Worm (Caenorhabditis elegans) whole organism, late embryonic: ENCODE data around the gene lron-3.
A peak's percentile ranks its signal among the peaks of the same experiment; 100 is the strongest.

Source experiments
- C08G9.2 ChIP-seq: sonication (generic microtip); optimal IDR thresholded peaks from 2 replicates; lab custom pipeline; 2016; ENCODE audit warnings: mild to moderate bottlenecking, missing genetic modification characterization, moderate library complexity, missing compliant biosample characterization
- K02D7.2 ChIP-seq: sonication (generic microtip); optimal IDR thresholded peaks from 2 replicates; lab custom pipeline; 2017; ENCODE audit warnings: mild to moderate bottlenecking, missing genetic modification characterization, missing compliant biosample characterization
- T23F11.4 ChIP-seq: fragments of 200-800 bp; sonication (Bioruptor generic); optimal IDR thresholded peaks from 2 replicates; lab custom pipeline; 2018; ENCODE audit warnings: mild to moderate bottlenecking, missing genetic modification characterization, missing compliant biosample characterization
- Y22D7AL.16 ChIP-seq: sonication (generic microtip); optimal IDR thresholded peaks from 2 replicates; lab custom pipeline; 2016; ENCODE audit warnings: missing genetic modification characterization, missing compliant biosample characterization
- ahr-1 ChIP-seq: sonication (generic microtip); optimal IDR thresholded peaks from 2 replicates; lab custom pipeline; 2016; ENCODE audit warnings: missing genetic modification characterization, missing compliant biosample characterization
- ama-1 ChIP-seq: fragments of 150-350 bp; optimal IDR thresholded peaks from 2 replicates; lab custom pipeline; 2014
- ceh-14 ChIP-seq: sonication (generic microtip); optimal IDR thresholded peaks from 2 replicates; lab custom pipeline; 2016; ENCODE audit warnings: missing genotype, missing genetic modification characterization, missing compliant biosample characterization
- ceh-18 ChIP-seq: sonication (generic microtip); optimal IDR thresholded peaks from 2 replicates; lab custom pipeline; 2016; ENCODE audit warnings: missing genetic modification characterization, missing compliant biosample characterization
- ceh-19 ChIP-seq: fragments of 200-800 bp; sonication (Bioruptor generic); optimal IDR thresholded peaks from 2 replicates; lab custom pipeline; 2018; ENCODE audit warnings: mild to moderate bottlenecking, missing genetic modification characterization, missing compliant biosample characterization
- ceh-22 ChIP-seq: sonication (generic microtip); optimal IDR thresholded peaks from 2 replicates; lab custom pipeline; 2017; ENCODE audit warnings: missing biosample characterization, missing genetic modification characterization
- ceh-34 ChIP-seq: sonication (generic microtip); optimal IDR thresholded peaks from 2 replicates; lab custom pipeline; 2016; ENCODE audit warnings: mild to moderate bottlenecking, missing genetic modification characterization, missing compliant biosample characterization
- ceh-48 ChIP-seq: sonication (generic microtip); optimal IDR thresholded peaks from 2 replicates; lab custom pipeline; 2016; ENCODE audit warnings: missing genetic modification characterization, inconsistent platforms, missing compliant biosample characterization
- ceh-6 ChIP-seq: fragments of 200-800 bp; sonication (Bioruptor generic); optimal IDR thresholded peaks from 2 replicates; lab custom pipeline; 2018; ENCODE audit warnings: mild to moderate bottlenecking, missing genetic modification characterization, missing compliant biosample characterization
- dmd-4 ChIP-seq: sonication (generic microtip); optimal IDR thresholded peaks from 2 replicates; lab custom pipeline; 2016; ENCODE audit warnings: borderline replicate concordance, missing genetic modification characterization, missing compliant biosample characterization
- dve-1 ChIP-seq: sonication (generic microtip); optimal IDR thresholded peaks from 2 replicates; lab custom pipeline; 2017; ENCODE audit warnings: antibody characterized with exemption, mild to moderate bottlenecking, missing genetic modification characterization, missing compliant biosample characterization
- ets-4 ChIP-seq: sonication (generic microtip); optimal IDR thresholded peaks from 2 replicates; lab custom pipeline; 2016; ENCODE audit warnings: missing genetic modification characterization, missing compliant biosample characterization
- fax-1 ChIP-seq: sonication (generic microtip); optimal IDR thresholded peaks from 2 replicates; lab custom pipeline; 2016; ENCODE audit warnings: missing genotype, missing genetic modification characterization, missing compliant biosample characterization
- gmeb-2 ChIP-seq: sonication (generic microtip); optimal IDR thresholded peaks from 2 replicates; lab custom pipeline; 2016; ENCODE audit warnings: missing genetic modification characterization, inconsistent platforms, missing compliant biosample characterization
- hlh-13 ChIP-seq: fragments of 200-800 bp; sonication (Bioruptor generic); optimal IDR thresholded peaks from 2 replicates; lab custom pipeline; 2018; ENCODE audit warnings: mild to moderate bottlenecking, missing genetic modification characterization, missing compliant biosample characterization
- hlh-15 ChIP-seq: sonication (generic microtip); optimal IDR thresholded peaks from 2 replicates; lab custom pipeline; 2016; ENCODE audit warnings: missing genetic modification characterization, missing compliant biosample characterization
- hlh-30 ChIP-seq: sonication (generic microtip); optimal IDR thresholded peaks from 2 replicates; lab custom pipeline; 2017; ENCODE audit warnings: antibody characterized with exemption, missing genetic modification characterization, missing compliant biosample characterization; ENCODE audit not compliant: insufficient read depth
- hlh-6 ChIP-seq: sonication (generic microtip); optimal IDR thresholded peaks from 2 replicates; lab custom pipeline; 2016; ENCODE audit warnings: missing genotype, missing genetic modification characterization, missing compliant biosample characterization
- mec-3 ChIP-seq: sonication (generic microtip); optimal IDR thresholded peaks from 2 replicates; lab custom pipeline; 2016; ENCODE audit warnings: borderline replicate concordance, missing genetic modification characterization, missing compliant biosample characterization
- npax-4 ChIP-seq: sonication (generic microtip); optimal IDR thresholded peaks from 2 replicates; lab custom pipeline; 2016; ENCODE audit warnings: missing genetic modification characterization, missing compliant biosample characterization
- pag-3 ChIP-seq: sonication (generic microtip); optimal IDR thresholded peaks from 2 replicates; lab custom pipeline; 2016; ENCODE audit warnings: missing compliant biosample characterization, missing genetic modification characterization, borderline replicate concordance
- pha-4 ChIP-seq: fragments of 150-350 bp; optimal IDR thresholded peaks from 2 replicates; lab custom pipeline; 2018; ENCODE audit warnings: missing biosample characterization, missing genetic modification reagents, missing genetic modification characterization
- pqm-1 ChIP-seq: sonication (generic microtip); optimal IDR thresholded peaks from 2 replicates; lab custom pipeline; 2016; ENCODE audit warnings: missing genetic modification characterization, missing compliant biosample characterization
- pros-1 ChIP-seq: fragments of 150-350 bp; optimal IDR thresholded peaks from 2 replicates; lab custom pipeline; 2014; ENCODE audit warnings: missing biosample characterization, missing genetic modification reagents, missing genetic modification characterization
- ref-2 ChIP-seq: sonication (generic microtip); optimal IDR thresholded peaks from 2 replicates; lab custom pipeline; 2016; ENCODE audit warnings: missing genetic modification characterization, missing compliant biosample characterization
- sdc-2 ChIP-seq: sonication (generic microtip); optimal IDR thresholded peaks from 2 replicates; lab custom pipeline; 2016; ENCODE audit warnings: missing genotype, missing genetic modification characterization, missing compliant biosample characterization
- sox-2 ChIP-seq: fragments of 200-800 bp; sonication (Bioruptor generic); IDR thresholded peaks from 2 replicates; pipeline ENCODE4 v1.3.6; 2022; ENCODE audit warnings: missing genetic modification reagents, missing genetic modification characterization, missing compliant biosample characterization
- unc-3 ChIP-seq, 2 experiments: fragments of 200-800 bp in 1 of 2; sonication (Bioruptor generic) in 1 of 2; sonication (generic microtip) in 1 of 2; conservative IDR thresholded peaks in 1 of 2; optimal IDR thresholded peaks in 1 of 2; 2 replicates each; pipeline versions ENCODE4 v1.3.6 to Lab custom; 2016 to 2022; ENCODE audit warnings: missing compliant biosample characterization in 2 of 2, missing genetic modification characterization in 2 of 2, missing genetic modification reagents in 1 of 2
- unc-42 ChIP-seq: sonication (generic microtip); optimal IDR thresholded peaks from 2 replicates; lab custom pipeline; 2016; ENCODE audit warnings: missing genotype, missing genetic modification characterization, missing compliant biosample characterization
- zip-5 ChIP-seq: sonication (generic microtip); optimal IDR thresholded peaks from 2 replicates; lab custom pipeline; 2016; ENCODE audit warnings: missing genetic modification characterization, missing compliant biosample characterization

The lron-3 gene

ce11 chrX:15552024-15552769 is 5.6 kb downstream of the lron-3 start:
- TF ChIP-seq Y22D7AL.16 (tag; lab: Kevin White, UChicago): no peak
- TF ChIP-seq ets-4 (tag; lab: Kevin White, UChicago): no peak
- no peak for TF ChIP-seq hlh-13
- TF ChIP-seq unc-42 (tag; lab: Kevin White, UChicago): peak; percentile 83
- TF ChIP-seq hlh-30: no peak
- TF ChIP-seq mec-3 (tag; lab: Kevin White, UChicago): no peak
- no peak for TF ChIP-seq dmd-4 (tag; lab: Kevin White, UChicago)
- TF ChIP-seq fax-1 (tag; lab: Kevin White, UChicago): no peak
- TF ChIP-seq, all 69 proteins: peak for 1

- TF ChIP-seq T23F11.4 (GFP tag; lab: Kevin White, UChicago) (no peak), unc-42 (tag; lab: Kevin White, UChicago) (peak; percentile 72)
These were observed 7.0 kb downstream of the lron-3 start for ce11 chrX:15550769-15551168.

ce11 chrX:15547896-15548295 is 9.9 kb downstream of the lron-3 start:
- no peak for TF ChIP-seq hlh-15
- TF ChIP-seq unc-42 (tag; lab: Kevin White, UChicago): peak; percentile 74

ce11 chrX:15546943-15547342 is 10.8 kb downstream of the lron-3 start:
- TF ChIP-seq sox-2 (GFP tag; lab: Robert Waterston, UW) (no peak), gmeb-2 (no peak), pha-4 (tag; lab: Kevin White, UChicago) (no peak), hlh-30 (no peak), ref-2 (tag; lab: Kevin White, UChicago) (no peak), ceh-48 (tag; lab: Kevin White, UChicago) (no peak), sdc-2 (tag; lab: Kevin White, UChicago) (no peak), ceh-22 (tag; lab: Kevin White, UChicago) (no peak), unc-42 (tag; lab: Kevin White, UChicago) (no peak), dmd-4 (tag; lab: Kevin White, UChicago) (no peak), T23F11.4 (GFP tag; lab: Kevin White, UChicago) (no peak)

ce11 chrX:15545485-15545884 is 12.3 kb downstream of the lron-3 start:
- TF ChIP-seq pros-1 (no peak), ceh-19 (GFP tag; lab: Kevin White, UChicago) (peak; percentile 75), ceh-14 (tag; lab: Kevin White, UChicago) (no peak), ceh-34 (peak; percentile 88)
- TF ChIP-seq, all 69 proteins: peak for 2

ce11 chrX:15544671-15545070 is 13.1 kb downstream of the lron-3 start:
- TF ChIP-seq ceh-34: no peak
- TF ChIP-seq pros-1: no peak
- no peak for TF ChIP-seq ref-2 (tag; lab: Kevin White, UChicago)
- TF ChIP-seq ets-4 (tag; lab: Kevin White, UChicago): no peak
- no peak for TF ChIP-seq sdc-2 (tag; lab: Kevin White, UChicago)
- TF ChIP-seq ahr-1 (tag; lab: Kevin White, UChicago): no peak
- no peak for TF ChIP-seq pag-3 (tag; lab: Kevin White, UChicago)
- TF ChIP-seq ama-1: no peak
- no peak for TF ChIP-seq hlh-6 (tag; lab: Kevin White, UChicago)
- no peak for TF ChIP-seq ceh-6 (GFP tag; lab: Kevin White, UChicago)
- TF ChIP-seq dve-1: no peak
- no peak for TF ChIP-seq ceh-18 (tag; lab: Kevin White, UChicago)
- TF ChIP-seq zip-5 (tag; lab: Kevin White, UChicago): no peak
- no peak for TF ChIP-seq gmeb-2
- TF ChIP-seq hlh-30: no peak
- TF ChIP-seq unc-3 (GFP tag; conservative IDR thresholded peaks at IDR 0.05; lab: Robert Waterston, UW): no peak
- TF ChIP-seq unc-3 (tag; optimal IDR thresholded peaks at IDR 0.05; lab: Kevin White, UChicago): no peak
- TF ChIP-seq C08G9.2 (tag; lab: Kevin White, UChicago): no peak
- TF ChIP-seq npax-4 (tag; lab: Kevin White, UChicago): no peak
- no peak for TF ChIP-seq K02D7.2 (tag; lab: Kevin White, UChicago)
- no peak for TF ChIP-seq pqm-1
